Fruit fly (Drosophila melanogaster): ENCODE results near the gene Ant2.

dm6 chrX:10822678-10823440 lies 36.2 kb upstream of the Ant2 start:
- TF ChIP-seq CG8301 (tag; optimal IDR thresholded peaks at IDR 0.05) (no peak), CG14655 (GFP tag; optimal IDR thresholded peaks at IDR 0.05) (no peak), gl (tag; optimal IDR thresholded peaks at IDR 0.05) (no peak), CG8159 (tag; optimal IDR thresholded peaks at IDR 0.05) (no peak), CG4496 (GFP tag; IDR thresholded peaks at IDR 0.05) (no peak), EcR (GFP tag; optimal IDR thresholded peaks at IDR 0.05) (no peak), Pif1A (GFP tag; optimal IDR thresholded peaks at IDR 0.05) (no peak), CG17806 (tag; optimal IDR thresholded peaks at IDR 0.05) (no peak), CG10348 (GFP tag; IDR thresholded peaks at IDR 0.05) (no peak), Pif1B (GFP tag; optimal IDR thresholded peaks at IDR 0.05) (no peak), rn (GFP tag; IDR thresholded peaks at IDR 0.05) (no peak), Ets98B (GFP tag; IDR thresholded peaks at IDR 0.05) (no peak), CG15710 (tag; optimal IDR thresholded peaks at IDR 0.05) (no peak), D1 (tag; optimal IDR thresholded peaks at IDR 0.05) (no peak)

Data from whole organism, pupa.